Worm (Caenorhabditis elegans) whole organism, L1 larva: ENCODE results near the gene eat-3.

Source experiments
- lin-14 ChIP-seq: fragments of 200-800 bp; sonication (Bioruptor generic); optimal IDR thresholded peaks from 2 replicates; lab custom pipeline; 2018; ENCODE audit warnings: mild to moderate bottlenecking, missing genetic modification characterization, moderate library complexity, missing compliant biosample characterization
- nhr-19 ChIP-seq: fragments of 200-800 bp; sonication (Bioruptor generic); conservative IDR thresholded peaks from 2 replicates; pipeline ENCODE4 v1.3.6; 2022; ENCODE audit warnings: missing genetic modification characterization, missing compliant biosample characterization
- zag-1 ChIP-seq: fragments of 150-350 bp; optimal IDR thresholded peaks from 2 replicates; lab custom pipeline; 2014; ENCODE audit warnings: missing biosample characterization, missing genetic modification characterization

ce11 chrII:9374807-9375206 is 50.1 kb downstream of the eat-3 start, which contains the start of gene C06C3.12:
- no peak for TF ChIP-seq nhr-19
- TF ChIP-seq lin-14 = no peak
- TF ChIP-seq zag-1 (tag; lab: Kevin White, UChicago) = no peak
